Worm (Caenorhabditis elegans): ENCODE data around the gene ugt-44.

DNA sequence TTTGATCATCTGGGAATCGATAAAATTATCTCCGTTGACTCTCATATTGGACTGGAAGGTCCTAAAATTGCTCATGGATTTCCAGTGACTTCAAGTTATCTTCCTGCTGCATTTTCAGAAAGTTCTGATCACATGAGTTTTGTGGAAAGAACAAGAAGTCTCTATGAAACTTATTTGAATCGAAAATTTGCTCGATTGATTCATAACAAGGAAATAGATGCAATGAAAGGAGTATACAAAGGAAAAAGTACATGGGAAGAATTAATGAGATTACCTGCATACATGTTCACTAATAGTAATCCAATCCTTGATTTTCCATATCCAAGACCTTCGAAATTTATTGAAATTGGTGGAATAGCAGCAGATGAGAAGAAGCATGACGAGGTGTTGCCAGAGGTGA, 3.8 kb upstream of the ugt-44 start:
- TF ChIP-seq unc-130 (GFP tag; optimal IDR thresholded peaks at IDR 0.05) (no peak), R02D3.7 (tag; optimal IDR thresholded peaks at IDR 0.05) (no peak), unc-62 (GFP tag; optimal IDR thresholded peaks at IDR 0.05 in 1 of 2) (peak in 1 of 2 experiments; percentile 95), unc-62 (tag; optimal IDR thresholded peaks at IDR 0.05) (no peak), nhr-77 (tag; optimal IDR thresholded peaks at IDR 0.05) (no peak), snpc-4 (tag; optimal IDR thresholded peaks at IDR 0.05) (no peak), unc-39 (tag; optimal IDR thresholded peaks at IDR 0.05) (no peak), dmd-9 (GFP tag; IDR thresholded peaks at IDR 0.05) (no peak)

Data from whole organism, L4 larva.